Worm (Caenorhabditis elegans): ENCODE data around the gene C28H8.7.

- TF ChIP-seq tbx-11 (GFP tag; IDR thresholded peaks at IDR 0.05) (no peak), ama-1 (optimal IDR thresholded peaks at IDR 0.05) (no peak), flt-1 (GFP tag; IDR thresholded peaks at IDR 0.05) (no peak), tbx-37 (GFP tag; conservative IDR thresholded peaks at IDR 0.05) (no peak), ceh-13 (GFP tag; optimal IDR thresholded peaks at IDR 0.05) (no peak), pes-1 (GFP tag; IDR thresholded peaks at IDR 0.05) (no peak), F13C5.2 (tag; optimal IDR thresholded peaks at IDR 0.05) (no peak), hmbx-1 (tag; optimal IDR thresholded peaks at IDR 0.05) (no peak), aly-1 (tag; optimal IDR thresholded peaks at IDR 0.05) (no peak), sea-1 (GFP tag; conservative IDR thresholded peaks at IDR 0.05) (no peak)
Measured at ce11 chrIII:5876867-5877641, 9.7 kb downstream of the C28H8.7 start.

All from whole organism, early embryonic.